Fruit fly (Drosophila melanogaster) whole organism, prepupa: Measurements from ENCODE around the gene CG13898.
A peak's percentile ranks its signal among the peaks of the same experiment; 100 is the strongest.

Experiments
- CG10669 ChIP-seq: fragments of 200-800 bp; sonication (Bioruptor generic); optimal IDR thresholded peaks from 3 replicates; lab custom pipeline; 2018; ENCODE audit warnings: missing biosample characterization, mild to moderate bottlenecking, missing genetic modification characterization, moderate library complexity
- CG11294 ChIP-seq: fragments of 200-800 bp; sonication (Bioruptor generic); IDR thresholded peaks from 2 replicates; pipeline ENCODE4 v1.3.6; 2022; ENCODE audit warnings: missing biosample characterization, missing genetic modification characterization
- CG11762 ChIP-seq: fragments of 200-800 bp; sonication (Bioruptor generic); optimal IDR thresholded peaks from 3 replicates; lab custom pipeline; 2016; ENCODE audit warnings: missing biosample characterization, missing genetic modification characterization; ENCODE audit not compliant: insufficient read depth
- CG15336 ChIP-seq: fragments of 200-800 bp; sonication (Bioruptor generic); IDR thresholded peaks from 2 replicates; pipeline ENCODE4 v1.3.6; 2022; ENCODE audit warnings: missing biosample characterization, missing genetic modification characterization
- CG31627 ChIP-seq: fragments of 200-800 bp; sonication (Bioruptor generic); optimal IDR thresholded peaks from 3 replicates; lab custom pipeline; 2016; ENCODE audit warnings: missing biosample characterization, missing genetic modification characterization
- CG32006 ChIP-seq: fragments of 200-800 bp; sonication (Bioruptor generic); optimal IDR thresholded peaks from 3 replicates; lab custom pipeline; 2017; ENCODE audit warnings: missing biosample characterization, mild to moderate bottlenecking, missing genetic modification characterization
- CG34406 ChIP-seq: fragments of 200-800 bp; sonication (Bioruptor generic); optimal IDR thresholded peaks from 3 replicates; lab custom pipeline; 2016; ENCODE audit warnings: missing biosample characterization, missing genetic modification characterization
- CG3919 ChIP-seq: fragments of 200-800 bp; sonication (Bioruptor generic); optimal IDR thresholded peaks from 3 replicates; lab custom pipeline; 2016; ENCODE audit warnings: missing biosample characterization, missing genetic modification characterization
- CG6163 ChIP-seq: fragments of 200-800 bp; sonication (Bioruptor generic); IDR thresholded peaks from 3 replicates; pipeline ENCODE4 v1.3.6; 2022; ENCODE audit warnings: missing biosample characterization, missing genetic modification characterization
- CG6276 ChIP-seq: fragments of 200-800 bp; sonication (Bioruptor generic); optimal IDR thresholded peaks from 2 replicates; lab custom pipeline; 2017; ENCODE audit warnings: missing biosample characterization, mild to moderate bottlenecking, missing genetic modification characterization
- CG6792 ChIP-seq: fragments of 200-800 bp; sonication (Bioruptor generic); optimal IDR thresholded peaks from 3 replicates; lab custom pipeline; 2016; ENCODE audit warnings: missing biosample characterization, missing genetic modification characterization
- CG6808 ChIP-seq: fragments of 200-800 bp; sonication (Bioruptor generic); optimal IDR thresholded peaks from 3 replicates; lab custom pipeline; 2017; ENCODE audit warnings: missing biosample characterization, missing genetic modification characterization, mild to moderate bottlenecking, moderate library complexity, missing genetic modification reagents
- CG7368 ChIP-seq: fragments of 200-800 bp; sonication (Bioruptor generic); optimal IDR thresholded peaks from 3 replicates; lab custom pipeline; 2016; ENCODE audit warnings: missing biosample characterization, missing genetic modification characterization
- CG9139 ChIP-seq: fragments of 200-800 bp; sonication (Bioruptor generic); optimal IDR thresholded peaks from 3 replicates; lab custom pipeline; 2017; ENCODE audit warnings: missing biosample characterization, mild to moderate bottlenecking, missing genetic modification characterization
- Eip75B ChIP-seq: fragments of 200-800 bp; sonication (Bioruptor generic); optimal IDR thresholded peaks from 3 replicates; lab custom pipeline; 2016; ENCODE audit warnings: missing biosample characterization, missing genetic modification characterization
- Eip78C ChIP-seq: fragments of 200-800 bp; sonication (Bioruptor generic); peaks from one replicate; lab custom pipeline; 2016; ENCODE audit warnings: missing biosample characterization, missing genetic modification characterization
- Eip93F ChIP-seq: fragments of 200-800 bp; sonication (Bioruptor generic); optimal IDR thresholded peaks from 2 replicates; lab custom pipeline; 2016; ENCODE audit warnings: missing biosample characterization, mild to moderate bottlenecking, missing genetic modification characterization
- Ets21C ChIP-seq: fragments of 200-800 bp; sonication (Bioruptor generic); optimal IDR thresholded peaks from 3 replicates; lab custom pipeline; 2016; ENCODE audit warnings: missing biosample characterization, missing genetic modification characterization
- Hr38 ChIP-seq: sonication (Bioruptor generic); optimal IDR thresholded peaks from 2 replicates; lab custom pipeline; 2016; ENCODE audit warnings: missing biosample characterization, missing genetic modification characterization
- Hr39 ChIP-seq: fragments of 200-800 bp; sonication (Bioruptor generic); optimal IDR thresholded peaks from 2 replicates; lab custom pipeline; 2016; ENCODE audit warnings: missing biosample characterization, missing genetic modification characterization
- Hr4 ChIP-seq: fragments of 200-800 bp; sonication (Bioruptor generic); optimal IDR thresholded peaks from 3 replicates; lab custom pipeline; 2016; ENCODE audit warnings: missing biosample characterization, missing genetic modification characterization
- Lpt ChIP-seq: fragments of 200-800 bp; sonication (Bioruptor generic); optimal IDR thresholded peaks from 3 replicates; lab custom pipeline; 2016; ENCODE audit warnings: missing biosample characterization, missing genetic modification characterization
- Met ChIP-seq: fragments of 200-800 bp; sonication (Bioruptor generic); optimal IDR thresholded peaks from 3 replicates; lab custom pipeline; 2016; ENCODE audit warnings: missing biosample characterization, missing genetic modification characterization
- OdsH ChIP-seq: fragments of 200-800 bp; sonication (Bioruptor generic); optimal IDR thresholded peaks from 3 replicates; lab custom pipeline; 2016; ENCODE audit warnings: missing biosample characterization, missing genetic modification characterization
- Sox102F ChIP-seq: fragments of 200-800 bp; sonication (Bioruptor generic); optimal IDR thresholded peaks from 2 replicates; lab custom pipeline; 2016; ENCODE audit warnings: missing biosample characterization, mild to moderate bottlenecking, missing genetic modification characterization
- Sox14 ChIP-seq: fragments of 200-800 bp; sonication (Bioruptor generic); optimal IDR thresholded peaks from 3 replicates; lab custom pipeline; 2016; ENCODE audit warnings: missing biosample characterization, missing genetic modification characterization
- Sox15 ChIP-seq: fragments of 200-800 bp; sonication (Bioruptor generic); optimal IDR thresholded peaks from 3 replicates; lab custom pipeline; 2016; ENCODE audit warnings: missing biosample characterization, missing genetic modification characterization
- acj6 ChIP-seq: fragments of 200-800 bp; sonication (Bioruptor generic); optimal IDR thresholded peaks from 3 replicates; lab custom pipeline; 2016; ENCODE audit warnings: missing biosample characterization, missing genetic modification characterization
- dac ChIP-seq: fragments of 200-800 bp; sonication (Bioruptor generic); optimal IDR thresholded peaks from 2 replicates; lab custom pipeline; 2017; ENCODE audit warnings: missing biosample characterization, mild to moderate bottlenecking, missing genetic modification characterization
- dsx ChIP-seq: fragments of 200-800 bp; optimal IDR thresholded peaks from 3 replicates; lab custom pipeline; 2019; ENCODE audit warnings: missing biosample characterization, mild to moderate bottlenecking, missing genetic modification characterization, moderate library complexity; ENCODE audit not compliant: poor library complexity, severe bottlenecking
- eg ChIP-seq: fragments of 200-800 bp; sonication (Bioruptor generic); IDR thresholded peaks from 3 replicates; pipeline ENCODE4 v1.3.6; 2022; ENCODE audit warnings: missing biosample characterization, missing genetic modification characterization
- fd59A ChIP-seq: fragments of 200-800 bp; sonication (Bioruptor generic); optimal IDR thresholded peaks from 2 replicates; lab custom pipeline; 2017; ENCODE audit warnings: missing biosample characterization, mild to moderate bottlenecking, missing genetic modification characterization, missing genetic modification reagents
- fkh ChIP-seq: fragments of 200-800 bp; sonication (Bioruptor generic); optimal IDR thresholded peaks from 3 replicates; lab custom pipeline; 2017; ENCODE audit warnings: missing biosample characterization, mild to moderate bottlenecking, missing genetic modification characterization, moderate library complexity
- lz ChIP-seq: fragments of 200-800 bp; sonication (Bioruptor generic); optimal IDR thresholded peaks from 3 replicates; lab custom pipeline; 2016; ENCODE audit warnings: missing biosample characterization, missing genetic modification characterization
- pdm3 ChIP-seq: fragments of 200-800 bp; sonication (Bioruptor generic); optimal IDR thresholded peaks from 3 replicates; lab custom pipeline; 2016; ENCODE audit warnings: missing biosample characterization, missing genetic modification characterization
- salr ChIP-seq, 2 experiments: fragments of 200-800 bp; sonication (Bioruptor generic); optimal IDR thresholded peaks; 3 replicates each; lab custom pipeline; 2016 to 2018; ENCODE audit warnings: missing biosample characterization in 2 of 2, missing genetic modification characterization in 2 of 2, mild to moderate bottlenecking in 1 of 2
- spab ChIP-seq: fragments of 200-800 bp; sonication (Bioruptor generic); optimal IDR thresholded peaks from 2 replicates; lab custom pipeline; 2017; ENCODE audit warnings: missing biosample characterization, mild to moderate bottlenecking, missing genetic modification characterization, missing genetic modification reagents
- ss ChIP-seq, 2 experiments: fragments of 200-800 bp; sonication (Bioruptor generic); optimal IDR thresholded peaks; 2 replicates in 1 of 2; 3 replicates in 1 of 2; lab custom pipeline; 2017 to 2018; ENCODE audit warnings: mild to moderate bottlenecking in 2 of 2, missing biosample characterization in 2 of 2, missing genetic modification characterization in 2 of 2, moderate library complexity in 1 of 2
- topi ChIP-seq: fragments of 200-800 bp; sonication (Bioruptor generic); optimal IDR thresholded peaks from 3 replicates; lab custom pipeline; 2016; ENCODE audit warnings: missing biosample characterization, missing genetic modification characterization
- vri ChIP-seq: fragments of 200-800 bp; sonication (Bioruptor generic); optimal IDR thresholded peaks from 3 replicates; lab custom pipeline; 2016; ENCODE audit warnings: missing biosample characterization, mild to moderate bottlenecking, missing genetic modification characterization

The CG13898 gene

dm6 chr3L:851061-851460, 47.2 kb upstream of the CG13898 start, which contains the start of gene Dci (continued):
- TF ChIP-seq CG9139 (GFP tag; lab: Kevin White, UChicago) (no peak), Eip78C (GFP tag; lab: Kevin White, UChicago) (peak; percentile 88), Lpt (no peak), CG34406 (no peak), fkh (GFP tag; lab: Kevin White, UChicago) (no peak), Sox14 (GFP tag; lab: Kevin White, UChicago) (peak; percentile 77), Ets21C (GFP tag; lab: Kevin White, UChicago) (peak; percentile 69), spab (no peak), Hr38 (no peak), Hr39 (GFP tag; lab: Kevin White, UChicago) (peak; percentile 79), CG7368 (peak; percentile 16), CG6276 (no peak), CG6163 (peak; percentile 87), CG11762 (GFP tag; lab: Kevin White, UChicago) (peak; percentile 40)
- TF ChIP-seq, all 60 proteins: peak for 36

dm6 chr3L:843626-844025, 39.8 kb upstream of the CG13898 start, which contains the start of gene Cep290:
Cep290 (plus strand) TSS chr3L:843926.
- no peak for TF ChIP-seq Lpt
- TF ChIP-seq Eip93F (GFP tag; lab: Kevin White, UChicago): no peak
- no peak for TF ChIP-seq Hr39 (GFP tag; lab: Kevin White, UChicago)
- TF ChIP-seq Met (GFP tag; lab: Kevin White, UChicago): no peak
- no peak for TF ChIP-seq salr (GFP tag; optimal IDR thresholded peaks at IDR 0.05; lab: Kevin White, UChicago)
- TF ChIP-seq CG11294 (GFP tag; lab: Robert Waterston, UW): no peak
- no peak for TF ChIP-seq vri (GFP tag; lab: Kevin White, UChicago)
- no peak for TF ChIP-seq OdsH
- no peak for TF ChIP-seq Eip78C (GFP tag; lab: Kevin White, UChicago)
- TF ChIP-seq dac (GFP tag; lab: Kevin White, UChicago): no peak
- no peak for TF ChIP-seq Hr4 (GFP tag; lab: Kevin White, UChicago)
- TF ChIP-seq Sox15 (GFP tag; lab: Kevin White, UChicago): no peak
- TF ChIP-seq lz: no peak
- no peak for TF ChIP-seq Sox102F (GFP tag; lab: Kevin White, UChicago)
- no peak for TF ChIP-seq Hr38
- no peak for TF ChIP-seq CG15336 (GFP tag; lab: Robert Waterston, UW)
- TF ChIP-seq dsx: no peak
- no peak for TF ChIP-seq eg (GFP tag; lab: Robert Waterston, UW)
- TF ChIP-seq CG7368: no peak
- TF ChIP-seq CG6276: no peak

- TF ChIP-seq Sox15 (GFP tag; lab: Kevin White, UChicago): no peak
- no peak for TF ChIP-seq CG6808 (GFP tag; lab: Kevin White, UChicago)
- TF ChIP-seq ss (GFP tag; optimal IDR thresholded peaks at IDR 0.05; lab: Kevin White, UChicago): no peak
- TF ChIP-seq CG31627: no peak
- TF ChIP-seq fkh (GFP tag; lab: Kevin White, UChicago): no peak
- no peak for TF ChIP-seq CG6163
- TF ChIP-seq pdm3: no peak
- no peak for TF ChIP-seq fd59A
- TF ChIP-seq Eip75B (GFP tag; lab: Kevin White, UChicago): no peak
- TF ChIP-seq acj6: no peak
- TF ChIP-seq OdsH: no peak
- no peak for TF ChIP-seq Hr39 (GFP tag; lab: Kevin White, UChicago)
- no peak for TF ChIP-seq CG3919 (GFP tag; lab: Kevin White, UChicago)
- TF ChIP-seq Eip93F (GFP tag; lab: Kevin White, UChicago): no peak
- no peak for TF ChIP-seq topi
- TF ChIP-seq CG32006 (GFP tag; lab: Kevin White, UChicago): no peak
- no peak for TF ChIP-seq CG6792 (GFP tag; lab: Kevin White, UChicago)
- TF ChIP-seq Ets21C (GFP tag; lab: Kevin White, UChicago): no peak
- TF ChIP-seq lz: no peak
- TF ChIP-seq CG10669: no peak
- TF ChIP-seq, all 60 proteins: peak for 0
These were observed 37.4 kb upstream of the CG13898 start, which contains the start of the genes JMJD5 and Gr61a for dm6 chr3L:841260-841659. JMJD5 (minus strand) TSS chr3L:841360. Gr61a (plus strand) TSS chr3L:841451.
